Worm (Caenorhabditis elegans): Measurements from ENCODE around the gene tost-1.

- TF ChIP-seq ztf-4 (tag; optimal IDR thresholded peaks at IDR 0.05) (no peak), ceh-82 (tag; optimal IDR thresholded peaks at IDR 0.05) (no peak), nhr-12 (tag; optimal IDR thresholded peaks at IDR 0.05) (no peak), snpc-4 (tag; optimal IDR thresholded peaks at IDR 0.05) (no peak), aly-2 (tag; optimal IDR thresholded peaks at IDR 0.05) (no peak), C04F5.9 (tag; optimal IDR thresholded peaks at IDR 0.05) (no peak), ama-1 (optimal IDR thresholded peaks at IDR 0.05) (no peak), unc-62 (GFP tag; optimal IDR thresholded peaks at IDR 0.05) (no peak), egl-13 (tag; optimal IDR thresholded peaks at IDR 0.05) (no peak), lin-15B (tag; optimal IDR thresholded peaks at IDR 0.05) (no peak), efl-3 (GFP tag; optimal IDR thresholded peaks at IDR 0.05) (no peak), pqm-1 (tag; optimal IDR thresholded peaks at IDR 0.05) (no peak)
These were observed 40.7 kb downstream of the tost-1 start, which contains the start of the genes acbp-7 and F26A1.19 for ce11 chrIII:4837429-4837828.

All from whole organism, L1 larva.